Worm (Caenorhabditis elegans) whole organism, L1 larva: ENCODE results near the gene egl-17.
A peak's percentile ranks its signal among the peaks of the same experiment; 100 is the strongest.

Experiments
- egl-13 ChIP-seq: sonication (generic microtip); optimal IDR thresholded peaks from 2 replicates; lab custom pipeline; 2016; ENCODE audit warnings: missing genotype, missing genetic modification reagents, missing genetic modification characterization, missing compliant biosample characterization
- elt-2 ChIP-seq: sonication (generic microtip); optimal IDR thresholded peaks from 2 replicates; lab custom pipeline; 2016; ENCODE audit warnings: missing genetic modification characterization, mild to moderate bottlenecking, inconsistent platforms, missing compliant biosample characterization, missing genetic modification reagents
- mep-1 ChIP-seq: fragments of 150-350 bp; optimal IDR thresholded peaks from 2 replicates; lab custom pipeline; 2014; ENCODE audit warnings: missing biosample characterization, missing genetic modification characterization
- pqm-1 ChIP-seq: sonication (generic microtip); optimal IDR thresholded peaks from 3 replicates; lab custom pipeline; 2017; ENCODE audit warnings: missing biosample characterization, missing genetic modification characterization
- ztf-11 ChIP-seq, 2 experiments: sonication (generic microtip); optimal IDR thresholded peaks; 2 replicates each; lab custom pipeline; 2016 to 2017; ENCODE audit warnings: missing genetic modification characterization in 2 of 2, missing biosample characterization in 1 of 2, missing compliant biosample characterization in 1 of 2

ce11 chrX:530011-530410 is 40.5 kb downstream of the egl-17 start, which contains the start of gene ugt-46:
- TF ChIP-seq ztf-11 (tag; optimal IDR thresholded peaks at IDR 0.05; lab: Kevin White, UChicago) (no peak), egl-13 (tag; lab: Kevin White, UChicago) (no peak), mep-1 (tag; lab: Kevin White, UChicago) (no peak), pqm-1 (tag; lab: Kevin White, UChicago) (no peak), elt-2 (tag; lab: Kevin White, UChicago) (peak; percentile 86)
